Fruit fly (Drosophila melanogaster) whole organism, embryonic: ENCODE results near the gene Ccn.

Experiments
- ATbp ChIP-seq: fragments of 200-800 bp; sonication (Bioruptor generic); optimal IDR thresholded peaks from 2 replicates; lab custom pipeline; 2017; ENCODE audit warnings: missing biosample characterization, mild to moderate bottlenecking, missing genetic modification characterization, missing genetic modification reagents
- Atf-2 ChIP-seq: fragments of 200-800 bp; sonication (Bioruptor generic); optimal IDR thresholded peaks from 2 replicates; lab custom pipeline; 2016; ENCODE audit warnings: missing biosample characterization, missing genetic modification characterization
- CG12219 ChIP-seq: fragments of 200-800 bp; sonication (Bioruptor generic); optimal IDR thresholded peaks from 3 replicates; lab custom pipeline; 2018; ENCODE audit warnings: missing biosample characterization, mild to moderate bottlenecking, missing genetic modification characterization
- CG13287 ChIP-seq: fragments of 200-800 bp; sonication (Bioruptor generic); IDR thresholded peaks from 2 replicates; pipeline ENCODE4 v1.3.6; 2022; ENCODE audit warnings: missing biosample characterization, missing genetic modification characterization; ENCODE audit not compliant: partially characterized antibody
- CG16779 ChIP-seq: fragments of 200-800 bp; sonication (Bioruptor generic); IDR thresholded peaks from 2 replicates; pipeline ENCODE4 v1.3.6; 2022; ENCODE audit warnings: missing biosample characterization, missing genetic modification characterization
- CG17328 ChIP-seq: fragments of 200-800 bp; sonication (Bioruptor generic); IDR thresholded peaks from 2 replicates; pipeline ENCODE4 v1.3.6; 2022; ENCODE audit warnings: missing biosample characterization, missing genetic modification characterization
- CG17385 ChIP-seq: fragments of 200-800 bp; sonication (Bioruptor generic); optimal IDR thresholded peaks from 3 replicates; lab custom pipeline; 2018; ENCODE audit warnings: missing biosample characterization, mild to moderate bottlenecking, missing genetic modification characterization
- CG18764 ChIP-seq: fragments of 200-800 bp; sonication (Bioruptor generic); optimal IDR thresholded peaks from 3 replicates; lab custom pipeline; 2016; ENCODE audit warnings: missing biosample characterization, missing genetic modification characterization
- CG2199 ChIP-seq: fragments of 200-800 bp; sonication (Bioruptor generic); IDR thresholded peaks from 3 replicates; pipeline ENCODE4 v1.3.6; 2022; ENCODE audit warnings: missing biosample characterization, missing genetic modification characterization
- CG30431 ChIP-seq: fragments of 200-800 bp; sonication (Bioruptor generic); optimal IDR thresholded peaks from 2 replicates; lab custom pipeline; 2017; ENCODE audit warnings: missing biosample characterization, missing genetic modification characterization
- CG31224 ChIP-seq: fragments of 200-800 bp; sonication (Bioruptor generic); IDR thresholded peaks from 2 replicates; pipeline ENCODE4 v1.3.6; 2022; ENCODE audit warnings: missing biosample characterization, missing genetic modification characterization
- CG33557 ChIP-seq: fragments of 200-800 bp; sonication (Bioruptor generic); optimal IDR thresholded peaks from 2 replicates; lab custom pipeline; 2019; ENCODE audit warnings: missing biosample characterization, mild to moderate bottlenecking, missing genetic modification characterization, moderate library complexity
- CG4360 ChIP-seq: fragments of 200-800 bp; sonication (Bioruptor generic); IDR thresholded peaks from 2 replicates; pipeline ENCODE4 v1.3.6; 2022; ENCODE audit warnings: missing biosample characterization, missing genetic modification characterization
- CG43689 ChIP-seq: fragments of 200-800 bp; sonication (Bioruptor generic); IDR thresholded peaks from 2 replicates; pipeline ENCODE4 v1.3.6; 2022; ENCODE audit warnings: missing biosample characterization, missing genetic modification characterization
- CG4820 ChIP-seq: fragments of 200-800 bp; sonication (Bioruptor generic); optimal IDR thresholded peaks from 3 replicates; lab custom pipeline; 2016; ENCODE audit warnings: missing biosample characterization, missing genetic modification characterization
- CG7372 ChIP-seq: fragments of 200-800 bp; sonication (Bioruptor generic); IDR thresholded peaks from 2 replicates; pipeline ENCODE4 v1.3.6; 2022; ENCODE audit warnings: missing biosample characterization, missing genetic modification characterization
- CG8089 ChIP-seq: fragments of 200-800 bp; sonication (Bioruptor generic); optimal IDR thresholded peaks from 3 replicates; lab custom pipeline; 2016; ENCODE audit warnings: missing biosample characterization, missing genetic modification characterization
- CG8924 ChIP-seq: fragments of 200-800 bp; optimal IDR thresholded peaks from 3 replicates; lab custom pipeline; 2019; ENCODE audit warnings: missing biosample characterization, mild to moderate bottlenecking, missing genetic modification characterization, moderate library complexity
- CG9797 ChIP-seq: fragments of 200-800 bp; sonication (Bioruptor generic); optimal IDR thresholded peaks from 3 replicates; lab custom pipeline; 2018; ENCODE audit warnings: missing biosample characterization, mild to moderate bottlenecking, missing genetic modification characterization
- CG9876 ChIP-seq: fragments of 200-800 bp; sonication (Bioruptor generic); optimal IDR thresholded peaks from 2 replicates; lab custom pipeline; 2016; ENCODE audit warnings: missing biosample characterization, missing genetic modification characterization
- CTCF ChIP-seq: fragments of 200-800 bp; sonication (Bioruptor generic); optimal IDR thresholded peaks from 2 replicates; lab custom pipeline; 2017; ENCODE audit warnings: missing biosample characterization, mild to moderate bottlenecking, missing genetic modification characterization, moderate library complexity
- Dref ChIP-seq: fragments of 200-800 bp; sonication (Bioruptor generic); IDR thresholded peaks from 2 replicates; pipeline ENCODE4 v1.3.6; 2022; ENCODE audit warnings: missing biosample characterization, missing genetic modification characterization
- Eip74EF ChIP-seq, 2 experiments: fragments of 200-800 bp in 1 of 2; fragments of >200 bp in 1 of 2; sonication (Bioruptor generic) in 1 of 2; optimal IDR thresholded peaks; 2 replicates each; lab custom pipeline; 2017 to 2019; ENCODE audit warnings: missing biosample characterization in 2 of 2, missing genetic modification characterization in 2 of 2, mild to moderate bottlenecking in 1 of 2, moderate library complexity in 1 of 2
- GATAe ChIP-seq: fragments of 200-800 bp; sonication (Bioruptor generic); conservative IDR thresholded peaks from 2 replicates; pipeline ENCODE4 v1.3.6; 2022; ENCODE audit warnings: missing biosample characterization, missing genetic modification characterization
- Jarid2 ChIP-seq: fragments of 200-800 bp; sonication (Bioruptor generic); optimal IDR thresholded peaks from 3 replicates; lab custom pipeline; 2017; ENCODE audit warnings: mild to moderate bottlenecking, missing biosample characterization, missing genetic modification reagents, missing genetic modification characterization
- Lpt ChIP-seq: fragments of >200 bp; optimal IDR thresholded peaks from 2 replicates; lab custom pipeline; 2018; ENCODE audit warnings: missing biosample characterization, missing genetic modification characterization
- Med ChIP-seq: fragments of 200-800 bp; sonication (Bioruptor generic); peaks from one replicate; lab custom pipeline; 2016; ENCODE audit warnings: missing biosample characterization, missing genetic modification characterization, mild to moderate bottlenecking, inconsistent platforms, moderate library complexity
- Meics ChIP-seq: fragments of 200-800 bp; sonication (Bioruptor generic); optimal IDR thresholded peaks from 2 replicates; lab custom pipeline; 2017; ENCODE audit warnings: missing biosample characterization, mild to moderate bottlenecking, missing genetic modification characterization
- Nf-YA ChIP-seq: fragments of 200-800 bp; sonication (Bioruptor generic); IDR thresholded peaks from 2 replicates; pipeline ENCODE4 v1.3.6; 2022; ENCODE audit warnings: missing biosample characterization, missing genetic modification characterization
- PHDP ChIP-seq: fragments of 200-800 bp; sonication (Bioruptor generic); optimal IDR thresholded peaks from 3 replicates; lab custom pipeline; 2018; ENCODE audit warnings: missing biosample characterization, mild to moderate bottlenecking, missing genetic modification characterization, moderate library complexity
- Poxn ChIP-seq: fragments of 200-800 bp; sonication (Bioruptor generic); IDR thresholded peaks from 2 replicates; pipeline ENCODE4 v1.3.6; 2022; ENCODE audit warnings: missing biosample characterization, missing genetic modification characterization
- Ravus ChIP-seq: fragments of 200-800 bp; sonication (Bioruptor generic); IDR thresholded peaks from 2 replicates; pipeline ENCODE4 v1.3.6; 2022; ENCODE audit warnings: missing biosample characterization, missing genetic modification characterization
- abd-A ChIP-seq: fragments of 200-800 bp; sonication (Bioruptor generic); optimal IDR thresholded peaks from 3 replicates; lab custom pipeline; 2019; ENCODE audit warnings: missing biosample characterization, mild to moderate bottlenecking, missing genetic modification characterization, moderate library complexity
- ci ChIP-seq: fragments of 200-800 bp; sonication (Bioruptor generic); IDR thresholded peaks from 3 replicates; pipeline ENCODE4 v1.3.6; 2022; ENCODE audit warnings: missing biosample characterization, missing genetic modification characterization
- danr ChIP-seq: fragments of 200-800 bp; sonication (Bioruptor generic); IDR thresholded peaks from 2 replicates; pipeline ENCODE4 v1.3.6; 2022; ENCODE audit warnings: missing biosample characterization, missing genetic modification characterization
- dm ChIP-seq: fragments of 200-800 bp; sonication (Bioruptor generic); optimal IDR thresholded peaks from 3 replicates; lab custom pipeline; 2016; ENCODE audit warnings: missing biosample characterization, missing genetic modification characterization
- exex ChIP-seq: fragments of 200-800 bp; sonication (Bioruptor generic); optimal IDR thresholded peaks from 4 replicates; lab custom pipeline; 2018; ENCODE audit warnings: missing biosample characterization, mild to moderate bottlenecking, missing genetic modification characterization, moderate library complexity
- gcm ChIP-seq: fragments of 200-800 bp; sonication (Bioruptor generic); optimal IDR thresholded peaks from 2 replicates; lab custom pipeline; 2019; ENCODE audit warnings: missing biosample characterization, mild to moderate bottlenecking, missing genetic modification characterization, moderate library complexity
- gsb-n ChIP-seq: fragments of 200-800 bp; sonication (Bioruptor generic); optimal IDR thresholded peaks from 3 replicates; lab custom pipeline; 2018; ENCODE audit warnings: missing biosample characterization, mild to moderate bottlenecking, missing genetic modification characterization
- kah ChIP-seq: fragments of 200-800 bp; sonication (Bioruptor generic); optimal IDR thresholded peaks from 2 replicates; lab custom pipeline; 2018; ENCODE audit warnings: missing biosample characterization, mild to moderate bottlenecking, missing genetic modification characterization
- lilli ChIP-seq: fragments of 200-800 bp; sonication (Bioruptor generic); optimal IDR thresholded peaks from 3 replicates; lab custom pipeline; 2016; ENCODE audit warnings: missing biosample characterization, missing genetic modification characterization
- odd ChIP-seq: fragments of 200-800 bp; sonication (Bioruptor generic); optimal IDR thresholded peaks from 2 replicates; lab custom pipeline; 2017; ENCODE audit warnings: missing biosample characterization, mild to moderate bottlenecking, missing genetic modification characterization
- onecut ChIP-seq: fragments of 200-800 bp; sonication (Bioruptor generic); IDR thresholded peaks from 2 replicates; pipeline ENCODE4 v1.3.6; 2022; ENCODE audit warnings: missing biosample characterization, missing genetic modification characterization
- p53 ChIP-seq: fragments of 200-800 bp; sonication (Bioruptor generic); optimal IDR thresholded peaks from 2 replicates; lab custom pipeline; 2016; ENCODE audit warnings: missing biosample characterization, missing genetic modification characterization
- pb ChIP-seq: fragments of 200-800 bp; sonication (Bioruptor generic); optimal IDR thresholded peaks from 3 replicates; lab custom pipeline; 2016; ENCODE audit warnings: missing biosample characterization, missing genetic modification characterization
- prd ChIP-seq, 3 experiments: fragments of >200 bp in 2 of 3; fragments of 200-800 bp in 1 of 3; sonication (Bioruptor generic) in 1 of 3; optimal IDR thresholded peaks in 2 of 3; IDR thresholded peaks in 1 of 3; 2 replicates in 2 of 3; 3 replicates in 1 of 3; pipeline versions ENCODE4 v1.3.6 to Lab custom; 2017 to 2022; ENCODE audit warnings: missing biosample characterization in 1 of 3, missing genetic modification characterization in 1 of 3
- pros ChIP-seq: fragments of 200-800 bp; sonication (Bioruptor generic); optimal IDR thresholded peaks from 3 replicates; lab custom pipeline; 2019; ENCODE audit warnings: missing biosample characterization, mild to moderate bottlenecking, missing genetic modification characterization, moderate library complexity
- rib ChIP-seq: fragments of 200-800 bp; sonication (Bioruptor generic); IDR thresholded peaks from 2 replicates; pipeline ENCODE4 v1.3.6; 2022; ENCODE audit warnings: missing biosample characterization, missing genetic modification characterization
- scrt ChIP-seq: fragments of 200-800 bp; sonication (Bioruptor generic); optimal IDR thresholded peaks from 2 replicates; lab custom pipeline; 2018; ENCODE audit warnings: missing biosample characterization, mild to moderate bottlenecking, missing genetic modification characterization, moderate library complexity
- slp2 ChIP-seq: fragments of 200-800 bp; sonication (Bioruptor generic); optimal IDR thresholded peaks from 2 replicates; lab custom pipeline; 2016; ENCODE audit warnings: missing biosample characterization, missing genetic modification characterization
- usp ChIP-seq: fragments of >200 bp; optimal IDR thresholded peaks from 2 replicates; lab custom pipeline; 2017; ENCODE audit warnings: missing biosample characterization, missing genetic modification characterization

Gene Ccn

DNA sequence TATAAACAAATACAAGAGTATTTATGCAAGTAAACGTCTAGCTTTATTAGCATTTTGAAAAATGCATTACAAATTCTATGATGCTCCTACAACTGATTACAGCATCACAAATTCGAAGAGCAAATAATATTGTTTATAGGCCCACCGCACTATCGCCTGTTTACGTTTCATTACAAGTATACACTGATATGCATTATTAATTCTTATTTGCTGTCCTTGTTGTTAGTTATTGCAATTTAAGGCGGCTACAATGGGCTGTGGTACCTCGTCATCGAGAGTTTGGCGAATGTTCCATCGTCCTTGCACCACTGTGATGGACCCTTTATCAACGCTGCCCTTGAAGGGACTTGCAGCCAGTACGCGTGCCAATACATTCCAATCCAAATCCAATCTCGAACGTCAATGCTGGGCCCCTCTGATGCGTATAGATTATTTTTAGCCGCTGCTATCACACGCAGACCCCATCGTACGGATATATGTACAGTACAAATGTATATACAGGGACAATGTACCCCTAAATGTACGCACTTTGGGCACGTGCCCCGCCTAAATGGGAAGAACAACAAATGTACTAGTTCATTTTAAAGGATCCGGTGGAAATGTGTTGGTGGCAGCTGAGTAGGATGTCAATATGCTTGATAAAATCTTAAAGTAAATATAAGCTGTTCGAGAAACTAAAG, 33.0 kb upstream of the Ccn start (continued):
- no peak for TF ChIP-seq prd (optimal IDR thresholded peaks at IDR 0.05; lab: Kevin White, UChicago)
- 0 out of 3 replicates have a peak, but pooled peaks have one; percentile 16 for TF ChIP-seq prd (GFP tag; IDR thresholded peaks at IDR 0.05; lab: Robert Waterston, UW)
- no peak for TF ChIP-seq odd (GFP tag; lab: Kevin White, UChicago)
- TF ChIP-seq CG4820 = no peak
- TF ChIP-seq rib (GFP tag; lab: Robert Waterston, UW) = no peak
- TF ChIP-seq gcm (GFP tag; lab: Kevin White, UChicago) = no peak
- TF ChIP-seq Lpt = no peak
- no peak for TF ChIP-seq CG13287 (GFP tag; lab: Robert Waterston, UW)
- TF ChIP-seq CG16779 (GFP tag; lab: Robert Waterston, UW) = no peak
- TF ChIP-seq CG43689 = no peak
- TF ChIP-seq CG8089 (GFP tag; lab: Kevin White, UChicago) = no peak
- TF ChIP-seq CG18764 (GFP tag; lab: Kevin White, UChicago) = no peak
- no peak for TF ChIP-seq Poxn (GFP tag; lab: Robert Waterston, UW)
- TF ChIP-seq kah (GFP tag; lab: Kevin White, UChicago) = no peak
- peak; percentile 29 for TF ChIP-seq CG33557
- peak; percentile 92 for TF ChIP-seq CG2199 (GFP tag; lab: Robert Waterston, UW)
- no peak for TF ChIP-seq Nf-YA (GFP tag; lab: Robert Waterston, UW)
- no peak for TF ChIP-seq pb (GFP tag; lab: Kevin White, UChicago)
- TF ChIP-seq ATbp (GFP tag; lab: Kevin White, UChicago) = peak; percentile 50
- TF ChIP-seq CG17385 = no peak
- TF ChIP-seq Ravus (GFP tag; lab: Robert Waterston, UW) = no peak
- TF ChIP-seq CG17328 (GFP tag; lab: Robert Waterston, UW) = peak; percentile 26; the same call in 1 of the 2 replicates
- TF ChIP-seq CG31224 (GFP tag; lab: Robert Waterston, UW) = no peak
- TF ChIP-seq GATAe (GFP tag; lab: Robert Waterston, UW) = no peak
- TF ChIP-seq Dref (GFP tag; lab: Robert Waterston, UW) = no peak
- TF ChIP-seq danr (GFP tag; lab: Robert Waterston, UW) = no peak
- TF ChIP-seq CG8924 (tag; lab: Kevin White, UChicago) = no peak
- TF ChIP-seq lilli (GFP tag; lab: Kevin White, UChicago) = no peak
- no peak for TF ChIP-seq dm (GFP tag; lab: Kevin White, UChicago)
- no peak for TF ChIP-seq scrt
- TF ChIP-seq Med (GFP tag; lab: Kevin White, UChicago) = peak; percentile 65
- no peak for TF ChIP-seq PHDP
- no peak for TF ChIP-seq p53 (GFP tag; lab: Kevin White, UChicago)
- TF ChIP-seq CG30431 (GFP tag; lab: Kevin White, UChicago) = no peak
- TF ChIP-seq onecut (GFP tag; lab: Robert Waterston, UW) = no peak
- TF ChIP-seq CG9797 = no peak
- TF ChIP-seq slp2 = no peak
- no peak for TF ChIP-seq Eip74EF (GFP tag; optimal IDR thresholded peaks at IDR 0.05; lab: Kevin White, UChicago)
- no peak for TF ChIP-seq CTCF
- no peak for TF ChIP-seq abd-A (tag; lab: Kevin White, UChicago)
- no peak for TF ChIP-seq Meics (GFP tag; lab: Kevin White, UChicago)
- TF ChIP-seq CG4360 (GFP tag; lab: Robert Waterston, UW) = no peak
- TF ChIP-seq exex = no peak
- TF ChIP-seq pros = no peak
- no peak for TF ChIP-seq Jarid2
- TF ChIP-seq Atf-2 = no peak
- TF ChIP-seq CG7372 (GFP tag; lab: Robert Waterston, UW) = no peak
- no peak for TF ChIP-seq ci
- no peak for TF ChIP-seq usp (GFP tag; lab: Kevin White, UChicago)
- TF ChIP-seq CG9876 (GFP tag; lab: Kevin White, UChicago) = no peak
- peak; percentile 26 for TF ChIP-seq gsb-n (tag; lab: Kevin White, UChicago)
- TF ChIP-seq CG12219 (GFP tag; lab: Kevin White, UChicago) = no peak
